Worm (Caenorhabditis elegans) whole organism, early embryonic: Measurements from ENCODE around the gene F54C9.3.

Source experiments
- B0310.2 ChIP-seq: sonication (generic microtip); optimal IDR thresholded peaks from 2 replicates; lab custom pipeline; 2016; ENCODE audit warnings: mild to moderate bottlenecking, missing genetic modification characterization, missing compliant biosample characterization
- F13C5.2 ChIP-seq: sonication (generic microtip); optimal IDR thresholded peaks from 2 replicates; lab custom pipeline; 2017; ENCODE audit warnings: mild to moderate bottlenecking, missing genetic modification characterization, inconsistent platforms, missing compliant biosample characterization
- ama-1 ChIP-seq: fragments of 150-350 bp; optimal IDR thresholded peaks from 2 replicates; lab custom pipeline; 2014
- ceh-13 ChIP-seq: fragments of 200-800 bp; sonication (Bioruptor generic); optimal IDR thresholded peaks from 2 replicates; lab custom pipeline; 2018; ENCODE audit warnings: mild to moderate bottlenecking, missing genetic modification characterization, missing compliant biosample characterization
- ets-7 ChIP-seq: sonication (generic microtip); optimal IDR thresholded peaks from 2 replicates; lab custom pipeline; 2016; ENCODE audit warnings: missing genotype, missing genetic modification characterization, missing compliant biosample characterization
- flt-1 ChIP-seq: fragments of 200-800 bp; sonication (Bioruptor generic); IDR thresholded peaks from 2 replicates; pipeline ENCODE4 v1.3.6; 2022; ENCODE audit warnings: missing genetic modification characterization, missing compliant biosample characterization
- hmbx-1 ChIP-seq: sonication (generic microtip); optimal IDR thresholded peaks from 2 replicates; lab custom pipeline; 2016; ENCODE audit warnings: mild to moderate bottlenecking, missing genetic modification characterization, missing compliant biosample characterization
- hmg-4 ChIP-seq: fragments of 200-800 bp; sonication (Bioruptor generic); optimal IDR thresholded peaks from 2 replicates; lab custom pipeline; 2018; ENCODE audit warnings: mild to moderate bottlenecking, missing genetic modification characterization, missing compliant biosample characterization
- hnd-1 ChIP-seq: sonication (generic microtip); optimal IDR thresholded peaks from 2 replicates; lab custom pipeline; 2016; ENCODE audit warnings: missing genetic modification characterization, missing compliant biosample characterization
- pes-1 ChIP-seq: fragments of 200-800 bp; sonication (Bioruptor generic); IDR thresholded peaks from 2 replicates; pipeline ENCODE4 v1.3.6; 2022; ENCODE audit warnings: missing genetic modification reagents, missing genetic modification characterization, missing compliant biosample characterization
- scrt-1 ChIP-seq: fragments of 200-800 bp; sonication (Bioruptor generic); IDR thresholded peaks from 2 replicates; pipeline ENCODE4 v1.3.6; 2022; ENCODE audit warnings: missing genetic modification characterization, missing compliant biosample characterization
- sea-1 ChIP-seq: fragments of 200-800 bp; sonication (Bioruptor generic); conservative IDR thresholded peaks from 2 replicates; pipeline ENCODE4 v1.3.6; 2022; ENCODE audit warnings: missing genetic modification characterization, missing compliant biosample characterization
- tbx-11 ChIP-seq: fragments of 200-800 bp; sonication (Bioruptor generic); IDR thresholded peaks from 2 replicates; pipeline ENCODE4 v1.3.6; 2022; ENCODE audit warnings: missing genetic modification characterization, missing compliant biosample characterization

ce11 chrII:8589227-8589626, 22.6 kb upstream of the F54C9.3 start:
- TF ChIP-seq ama-1 (no peak), hnd-1 (no peak), hmg-4 (GFP tag; lab: Kevin White, UChicago) (no peak), flt-1 (GFP tag; lab: Robert Waterston, UW) (no peak), ceh-13 (GFP tag; lab: Kevin White, UChicago) (no peak), tbx-11 (GFP tag; lab: Robert Waterston, UW) (no peak), F13C5.2 (tag; lab: Kevin White, UChicago) (no peak), ets-7 (tag; lab: Kevin White, UChicago) (no peak), sea-1 (GFP tag; lab: Robert Waterston, UW) (no peak), hmbx-1 (tag; lab: Kevin White, UChicago) (no peak), scrt-1 (GFP tag; lab: Robert Waterston, UW) (no peak), pes-1 (GFP tag; lab: Robert Waterston, UW) (no peak), B0310.2 (tag; lab: Kevin White, UChicago) (no peak)
